Fruit fly (Drosophila melanogaster): Measurements from ENCODE around the gene Dsk.

Dsk gene

dm6 chr3R:4232139-4233017 lies 42.3 kb upstream of the Dsk start, which contains the start of gene CG14641 (continued):
- TF ChIP-seq vnd (GFP tag; IDR thresholded peaks at IDR 0.05; ENCODE audit: partially characterized antibody) (peak; percentile 38; the same call in 1 of the 3 replicates), so (GFP tag; IDR thresholded peaks at IDR 0.05) (no peak), CG11560 (tag; IDR thresholded peaks at IDR 0.05) (no peak), CG11085 (GFP tag; IDR thresholded peaks at IDR 0.05) (no peak), Fer1 (GFP tag; optimal IDR thresholded peaks at IDR 0.05) (no peak), CG1233 (GFP tag; optimal IDR thresholded peaks at IDR 0.05) (no peak), Elba2 (GFP tag; optimal IDR thresholded peaks at IDR 0.05) (no peak), CG17385 (GFP tag; optimal IDR thresholded peaks at IDR 0.05) (no peak), CG12104 (GFP tag; optimal IDR thresholded peaks at IDR 0.05) (no peak), NK7.1 (GFP tag; optimal IDR thresholded peaks at IDR 0.05) (no peak), Gsc (GFP tag; IDR thresholded peaks at IDR 0.05) (no peak), cwo (GFP tag; optimal IDR thresholded peaks at IDR 0.05) (no peak), Gug (GFP tag; IDR thresholded peaks at IDR 0.05) (no peak; the same call in 3 of the 4 replicates), Scr (GFP tag; IDR thresholded peaks at IDR 0.05; ENCODE audit: partially characterized antibody) (peak; percentile 44), Sox100B (GFP tag; optimal IDR thresholded peaks at IDR 0.05) (no peak), Atf3 (GFP tag; optimal IDR thresholded peaks at IDR 0.05) (no peak), nerfin-2 (GFP tag; IDR thresholded peaks at IDR 0.05; ENCODE audit: partially characterized antibody) (0 out of 2 replicates have a peak, but pooled peaks have one; percentile 21), CG7372 (GFP tag; IDR thresholded peaks at IDR 0.05) (no peak), CG7963 (GFP tag; IDR thresholded peaks at IDR 0.05; ENCODE audit: partially characterized antibody) (no peak), CG13624 (GFP tag; optimal IDR thresholded peaks at IDR 0.05) (no peak), nau (GFP tag; optimal IDR thresholded peaks at IDR 0.05) (no peak), salm (tag; optimal IDR thresholded peaks at IDR 0.05) (no peak), CG14965 (GFP tag; optimal IDR thresholded peaks at IDR 0.05; ENCODE audit: borderline replicate concordance) (no peak), CG43689 (GFP tag; IDR thresholded peaks at IDR 0.05) (no peak), CG10274 (GFP tag; optimal IDR thresholded peaks at IDR 0.05) (no peak), CG3407 (GFP tag; optimal IDR thresholded peaks at IDR 0.05) (no peak), CG7271 (tag; optimal IDR thresholded peaks at IDR 0.05) (no peak), danr (GFP tag; IDR thresholded peaks at IDR 0.05) (no peak), schlank (tag; optimal IDR thresholded peaks at IDR 0.05) (no peak), BEAF-32 (GFP tag; optimal IDR thresholded peaks at IDR 0.05) (peak; percentile 66), unpg (GFP tag; optimal IDR thresholded peaks at IDR 0.05) (no peak), CG10462 (GFP tag; optimal IDR thresholded peaks at IDR 0.05) (no peak), eyg (GFP tag; optimal IDR thresholded peaks at IDR 0.05) (no peak), pan (optimal IDR thresholded peaks at IDR 0.05) (no peak), pan (GFP tag; optimal IDR thresholded peaks at IDR 0.05 in 1 of 2, IDR thresholded peaks at IDR 0.05 in 1 of 2) (no peak), CG6654 (GFP tag; optimal IDR thresholded peaks at IDR 0.05) (no peak), Dbx (GFP tag; IDR thresholded peaks at IDR 0.05) (no peak), pho (GFP tag; optimal IDR thresholded peaks at IDR 0.05) (no peak), Hey (tag; optimal IDR thresholded peaks at IDR 0.05) (no peak), Nf-YC (tag; optimal IDR thresholded peaks at IDR 0.05) (no peak), run (tag; optimal IDR thresholded peaks at IDR 0.05) (no peak), CG8478 (optimal IDR thresholded peaks at IDR 0.05) (no peak), Ssrp (tag; optimal IDR thresholded peaks at IDR 0.05) (peak; percentile 4), D19A (tag; optimal IDR thresholded peaks at IDR 0.05) (no peak), CG16813 (GFP tag; IDR thresholded peaks at IDR 0.05; ENCODE audit: partially characterized antibody) (peak; percentile 64), amos (GFP tag; IDR thresholded peaks at IDR 0.05; ENCODE audit: partially characterized antibody) (peak; percentile 73), CG14860 (GFP tag; IDR thresholded peaks at IDR 0.05; ENCODE audit: partially characterized antibody) (0 out of 3 replicates have a peak, but pooled peaks have one; percentile 26), CG3163 (GFP tag; optimal IDR thresholded peaks at IDR 0.05) (no peak), CG7839 (tag; optimal IDR thresholded peaks at IDR 0.05) (peak; percentile 7)

All from whole organism, embryonic.